Fruit fly (Drosophila melanogaster) whole organism, embryonic: Measurements from ENCODE around the gene Mal-B1.

ENCODE experiments used
- Awh ChIP-seq: fragments of 200-800 bp; sonication (Bioruptor generic); IDR thresholded peaks from 2 replicates; pipeline ENCODE4, ENCODE4 v1.3.6; 2022; ENCODE audit warnings: missing biosample characterization, missing genetic modification characterization
- CG10209 ChIP-seq: fragments of 200-800 bp; sonication (Bioruptor generic); optimal IDR thresholded peaks from 3 replicates; lab custom pipeline; 2017; ENCODE audit warnings: missing biosample characterization, mild to moderate bottlenecking, missing genetic modification characterization, missing genetic modification reagents
- CG10366 ChIP-seq: fragments of 200-800 bp; sonication (Bioruptor generic); IDR thresholded peaks from 2 replicates; pipeline ENCODE4 v1.3.6; 2022; ENCODE audit warnings: missing biosample characterization, missing genetic modification characterization
- CG11696 ChIP-seq: fragments of 200-800 bp; sonication (Bioruptor generic); IDR thresholded peaks from 2 replicates; pipeline ENCODE4 v1.3.6; 2022; ENCODE audit warnings: missing biosample characterization, missing genetic modification characterization
- CG1233 ChIP-seq: fragments of 200-800 bp; sonication (Bioruptor generic); optimal IDR thresholded peaks from 4 replicates; lab custom pipeline; 2018; ENCODE audit warnings: missing biosample characterization, mild to moderate bottlenecking, missing genetic modification characterization
- CG2116 ChIP-seq: fragments of 200-800 bp; sonication (Bioruptor generic); optimal IDR thresholded peaks from 3 replicates; lab custom pipeline; 2018; ENCODE audit warnings: missing biosample characterization, mild to moderate bottlenecking, missing genetic modification characterization
- CG2120 ChIP-seq: fragments of 200-800 bp; sonication (Bioruptor generic); optimal IDR thresholded peaks from 3 replicates; lab custom pipeline; 2016; ENCODE audit warnings: missing biosample characterization, missing genetic modification characterization
- CG31365 ChIP-seq: fragments of 200-800 bp; sonication (Bioruptor generic); optimal IDR thresholded peaks from 2 replicates; lab custom pipeline; 2018; ENCODE audit warnings: missing biosample characterization, mild to moderate bottlenecking, missing genetic modification characterization
- CG3163 ChIP-seq: fragments of 200-800 bp; sonication (Bioruptor generic); optimal IDR thresholded peaks from 3 replicates; lab custom pipeline; 2016; ENCODE audit warnings: missing biosample characterization, missing genetic modification characterization
- CG6175 ChIP-seq: fragments of 200-800 bp; sonication (Bioruptor generic); IDR thresholded peaks from 3 replicates; pipeline ENCODE4 v1.3.6; 2022; ENCODE audit warnings: missing biosample characterization, missing genetic modification characterization
- CG6254 ChIP-seq: fragments of 200-800 bp; sonication (Bioruptor generic); optimal IDR thresholded peaks from 3 replicates; lab custom pipeline; 2017; ENCODE audit warnings: mild to moderate bottlenecking, missing biosample characterization, missing genetic modification reagents, missing genetic modification characterization
- CG6689 ChIP-seq: fragments of 200-800 bp; sonication (Bioruptor generic); IDR thresholded peaks from 2 replicates; pipeline ENCODE4 v1.3.6; 2022; ENCODE audit warnings: missing biosample characterization, missing genetic modification characterization
- CG7963 ChIP-seq: fragments of 200-800 bp; sonication (Bioruptor generic); IDR thresholded peaks from 3 replicates; pipeline ENCODE4 v1.3.6; 2022; ENCODE audit warnings: missing biosample characterization, missing genetic modification characterization; ENCODE audit not compliant: partially characterized antibody
- CG8388 ChIP-seq: fragments of 200-800 bp; sonication (Bioruptor generic); optimal IDR thresholded peaks from 2 replicates; lab custom pipeline; 2019; ENCODE audit warnings: missing biosample characterization, mild to moderate bottlenecking, missing genetic modification characterization, moderate library complexity
- CG9727 ChIP-seq: fragments of 200-800 bp; sonication (Bioruptor generic); optimal IDR thresholded peaks from 3 replicates; lab custom pipeline; 2017; ENCODE audit warnings: missing biosample characterization, mild to moderate bottlenecking, missing genetic modification characterization
- CTCF ChIP-seq: fragments of 200-800 bp; sonication (Bioruptor generic); optimal IDR thresholded peaks from 2 replicates; lab custom pipeline; 2017; ENCODE audit warnings: missing biosample characterization, mild to moderate bottlenecking, missing genetic modification characterization, moderate library complexity
- ERR ChIP-seq: fragments of 200-800 bp; sonication (Bioruptor generic); optimal IDR thresholded peaks from 2 replicates; lab custom pipeline; 2016; ENCODE audit warnings: missing biosample characterization, missing genetic modification characterization
- H2.0 ChIP-seq: fragments of 200-800 bp; sonication (Bioruptor generic); IDR thresholded peaks from 2 replicates; pipeline ENCODE4 v1.3.6; 2022; ENCODE audit warnings: missing biosample characterization, missing genetic modification characterization
- HHEX ChIP-seq: fragments of 200-800 bp; sonication (Bioruptor generic); optimal IDR thresholded peaks from 3 replicates; lab custom pipeline; 2017; ENCODE audit warnings: missing biosample characterization, mild to moderate bottlenecking, missing genetic modification characterization, missing genetic modification reagents
- Hmx ChIP-seq: fragments of 200-800 bp; sonication (Bioruptor generic); optimal IDR thresholded peaks from 2 replicates; lab custom pipeline; 2016; ENCODE audit warnings: missing biosample characterization, missing genetic modification characterization
- Lhr ChIP-seq: fragments of 200-800 bp; sonication (Bioruptor generic); optimal IDR thresholded peaks from 3 replicates; lab custom pipeline; 2017; ENCODE audit warnings: mild to moderate bottlenecking, missing biosample characterization, missing genetic modification reagents, missing genetic modification characterization
- Mad ChIP-seq: fragments of 200-800 bp; sonication (Bioruptor generic); optimal IDR thresholded peaks from 2 replicates; lab custom pipeline; 2016; ENCODE audit warnings: missing biosample characterization, missing genetic modification characterization
- Med ChIP-seq: fragments of 200-800 bp; sonication (Bioruptor generic); peaks from one replicate; lab custom pipeline; 2016; ENCODE audit warnings: missing biosample characterization, missing genetic modification characterization, mild to moderate bottlenecking, inconsistent platforms, moderate library complexity
- Nf-YB ChIP-seq: fragments of 200-800 bp; sonication (Bioruptor generic); optimal IDR thresholded peaks from 3 replicates; lab custom pipeline; 2019; ENCODE audit warnings: missing biosample characterization, mild to moderate bottlenecking, missing genetic modification characterization, moderate library complexity
- YL-1 ChIP-seq: fragments of 200-800 bp; sonication (Bioruptor generic); optimal IDR thresholded peaks from 3 replicates; lab custom pipeline; 2017; ENCODE audit warnings: missing biosample characterization, mild to moderate bottlenecking, missing genetic modification characterization
- ab ChIP-seq: fragments of 200-800 bp; sonication (Bioruptor generic); optimal IDR thresholded peaks from 2 replicates; lab custom pipeline; 2016; ENCODE audit warnings: missing biosample characterization, missing genetic modification characterization
- bigmax ChIP-seq: fragments of 200-800 bp; sonication (Bioruptor generic); optimal IDR thresholded peaks from 2 replicates; lab custom pipeline; 2018; ENCODE audit warnings: missing biosample characterization, mild to moderate bottlenecking, missing genetic modification characterization
- btn ChIP-seq: fragments of 200-800 bp; sonication (Bioruptor generic); optimal IDR thresholded peaks from 2 replicates; lab custom pipeline; 2016; ENCODE audit warnings: missing biosample characterization, missing genetic modification characterization
- cato ChIP-seq: fragments of 200-800 bp; sonication (Bioruptor generic); optimal IDR thresholded peaks from 2 replicates; lab custom pipeline; 2016; ENCODE audit warnings: missing biosample characterization, missing genetic modification characterization, borderline replicate concordance
- chm ChIP-seq: fragments of 200-800 bp; sonication (Bioruptor generic); IDR thresholded peaks from 2 replicates; pipeline ENCODE4 v1.3.6; 2022; ENCODE audit warnings: missing biosample characterization, missing genetic modification characterization
- hb ChIP-seq: fragments of 200-800 bp; sonication (Bioruptor generic); IDR thresholded peaks from 3 replicates; pipeline ENCODE4 v1.3.6; 2022; ENCODE audit warnings: missing biosample characterization, missing genetic modification characterization; ENCODE audit not compliant: partially characterized antibody
- insv ChIP-seq, 2 experiments: fragments of 200-800 bp; sonication (Bioruptor generic); optimal IDR thresholded peaks; 3 replicates each; lab custom pipeline; 2016 to 2018; ENCODE audit warnings: missing biosample characterization in 2 of 2, missing genetic modification characterization in 2 of 2
- nerfin-1 ChIP-seq: fragments of 200-800 bp; sonication (Bioruptor generic); optimal IDR thresholded peaks from 3 replicates; lab custom pipeline; 2019; ENCODE audit warnings: missing biosample characterization, mild to moderate bottlenecking, missing genetic modification characterization, moderate library complexity
- nom ChIP-seq: fragments of 200-800 bp; sonication (Bioruptor generic); optimal IDR thresholded peaks from 2 replicates; lab custom pipeline; 2017; ENCODE audit warnings: missing biosample characterization, missing genetic modification characterization, mild to moderate bottlenecking, moderate library complexity, missing genetic modification reagents
- oc ChIP-seq: fragments of 200-800 bp; sonication (Bioruptor generic); optimal IDR thresholded peaks from 2 replicates; lab custom pipeline; 2018; ENCODE audit warnings: missing biosample characterization, mild to moderate bottlenecking, missing genetic modification characterization, moderate library complexity
- peb ChIP-seq: fragments of 200-800 bp; sonication (Bioruptor generic); IDR thresholded peaks from 2 replicates; pipeline ENCODE4 v1.3.6; 2022; ENCODE audit warnings: missing biosample characterization, missing genetic modification characterization
- pho ChIP-seq: fragments of 200-800 bp; sonication (Bioruptor generic); optimal IDR thresholded peaks from 2 replicates; lab custom pipeline; 2016; ENCODE audit warnings: missing biosample characterization, missing genetic modification characterization
- phol ChIP-seq: fragments of 200-800 bp; sonication (Bioruptor generic); optimal IDR thresholded peaks from 3 replicates; lab custom pipeline; 2018; ENCODE audit warnings: missing biosample characterization, mild to moderate bottlenecking, missing genetic modification characterization, moderate library complexity
- pita ChIP-seq: fragments of 200-800 bp; sonication (Bioruptor generic); optimal IDR thresholded peaks from 2 replicates; lab custom pipeline; 2017; ENCODE audit warnings: missing biosample characterization, mild to moderate bottlenecking, missing genetic modification characterization
- pnt ChIP-seq: fragments of 200-800 bp; sonication (Bioruptor generic); optimal IDR thresholded peaks from 3 replicates; lab custom pipeline; 2016; ENCODE audit warnings: missing biosample characterization, missing genetic modification characterization
- pros ChIP-seq: fragments of 200-800 bp; sonication (Bioruptor generic); optimal IDR thresholded peaks from 3 replicates; lab custom pipeline; 2019; ENCODE audit warnings: missing biosample characterization, mild to moderate bottlenecking, missing genetic modification characterization, moderate library complexity
- ranshi ChIP-seq: fragments of 200-800 bp; sonication (Bioruptor generic); IDR thresholded peaks from 2 replicates; pipeline ENCODE4 v1.3.6; 2022; ENCODE audit warnings: missing biosample characterization, missing genetic modification characterization
- scrt ChIP-seq: fragments of 200-800 bp; sonication (Bioruptor generic); optimal IDR thresholded peaks from 2 replicates; lab custom pipeline; 2018; ENCODE audit warnings: missing biosample characterization, mild to moderate bottlenecking, missing genetic modification characterization, moderate library complexity
- sens ChIP-seq: fragments of 200-800 bp; sonication (Bioruptor generic); peaks from one replicate; lab custom pipeline; 2016; ENCODE audit warnings: missing biosample characterization, missing genetic modification characterization
- shn ChIP-seq: fragments of 200-800 bp; sonication (Bioruptor generic); optimal IDR thresholded peaks from 3 replicates; lab custom pipeline; 2016; ENCODE audit warnings: missing biosample characterization, missing genetic modification characterization
- sug ChIP-seq: fragments of 200-800 bp; optimal IDR thresholded peaks from 2 replicates; lab custom pipeline; 2019; ENCODE audit warnings: missing biosample characterization, mild to moderate bottlenecking, missing genetic modification characterization, moderate library complexity
- yki ChIP-seq: fragments of >200 bp; optimal IDR thresholded peaks from 3 replicates; lab custom pipeline; 2018
- zen ChIP-seq: fragments of 200-800 bp; sonication (Bioruptor generic); optimal IDR thresholded peaks from 3 replicates; lab custom pipeline; 2018; ENCODE audit warnings: missing biosample characterization, mild to moderate bottlenecking, missing genetic modification characterization, moderate library complexity

The Mal-B1 gene

dm6 chr2L:11804228-11805044 lies 42.6 kb upstream of the Mal-B1 start (continued):
- TF ChIP-seq CG3163 (GFP tag; lab: Kevin White, UChicago) (peak; percentile 35), nom (GFP tag; lab: Kevin White, UChicago) (peak; percentile 28), ab (no peak), Awh (GFP tag; lab: Robert Waterston, UW) (no peak)

DNA sequence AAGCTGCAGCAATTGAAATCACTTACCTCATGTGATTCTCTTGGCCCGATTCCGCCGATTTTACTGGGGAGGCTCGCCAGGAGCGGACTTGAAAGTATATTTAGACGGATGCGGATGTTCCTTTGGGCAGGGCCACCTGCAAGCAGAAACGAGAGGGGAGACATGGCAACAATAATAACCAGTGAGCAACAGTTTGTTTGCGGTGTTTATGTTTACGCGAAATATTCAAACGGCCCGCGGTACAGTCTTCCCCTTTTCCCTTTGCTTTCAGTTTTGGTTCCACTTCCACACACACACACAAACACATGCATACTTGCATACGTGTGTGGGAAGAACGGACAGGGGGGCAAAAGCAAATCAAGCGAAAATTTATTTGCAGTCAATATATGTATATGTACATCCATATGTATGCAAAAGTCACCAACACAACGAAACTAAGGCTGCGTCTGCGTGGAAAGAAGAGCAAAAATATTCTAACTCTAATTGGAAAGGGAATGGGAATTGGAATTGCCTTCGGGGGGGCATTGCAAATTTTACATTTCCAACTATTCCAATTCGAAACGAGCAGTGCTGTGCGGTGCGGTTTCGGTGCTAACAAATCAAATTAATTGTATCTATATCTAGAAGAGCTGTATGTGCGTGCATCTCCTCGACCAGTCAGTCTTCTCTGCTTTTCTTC lies 40.9 kb upstream of the Mal-B1 start:
- TF ChIP-seq peb (GFP tag; lab: Robert Waterston, UW) (no peak), pros (GFP tag; lab: Kevin White, UChicago) (peak; percentile 13), insv (GFP tag; optimal IDR thresholded peaks at IDR 0.05; lab: Kevin White, UChicago) (peak; percentile 41 to 91), HHEX (GFP tag; lab: Kevin White, UChicago) (no peak), nerfin-1 (tag; lab: Kevin White, UChicago) (peak; percentile 30), YL-1 (peak; percentile 38), pita (GFP tag; lab: Kevin White, UChicago) (no peak), CG10209 (no peak), ranshi (GFP tag; lab: Robert Waterston, UW) (no peak), Lhr (no peak), hb (GFP tag; lab: Robert Waterston, UW) (no peak), CG7963 (no peak), btn (GFP tag; lab: Kevin White, UChicago) (no peak), cato (no peak), bigmax (GFP tag; lab: Kevin White, UChicago) (no peak), CTCF (GFP tag; lab: Kevin White, UChicago) (no peak), Nf-YB (no peak), scrt (GFP tag; lab: Kevin White, UChicago) (peak; percentile 94), CG8388 (GFP tag; lab: Kevin White, UChicago) (no peak), CG6254 (GFP tag; lab: Kevin White, UChicago) (peak; percentile 43), CG6175 (GFP tag; lab: Robert Waterston, UW) (no peak), Med (GFP tag; lab: Kevin White, UChicago) (peak; percentile 64), CG6689 (GFP tag; lab: Robert Waterston, UW) (no peak), CG2116 (GFP tag; lab: Kevin White, UChicago) (no peak), H2.0 (GFP tag; lab: Robert Waterston, UW) (no peak), CG11696 (GFP tag; lab: Robert Waterston, UW) (no peak), CG1233 (GFP tag; lab: Kevin White, UChicago) (no peak), oc (tag; lab: Kevin White, UChicago) (no peak), Hmx (GFP tag; lab: Kevin White, UChicago) (no peak), chm (GFP tag; lab: Robert Waterston, UW) (no peak), shn (GFP tag; lab: Kevin White, UChicago) (no peak), zen (no peak), phol (tag; lab: Kevin White, UChicago) (no peak), pho (GFP tag; lab: Kevin White, UChicago) (no peak), sug (tag; lab: Kevin White, UChicago) (no peak), yki (lab: Kevin White, UChicago) (no peak), CG9727 (no peak), CG2120 (GFP tag; lab: Kevin White, UChicago) (no peak), CG31365 (no peak), Mad (no peak), pnt (GFP tag; lab: Kevin White, UChicago) (no peak), sens (GFP tag; lab: Kevin White, UChicago) (peak; percentile 13), ERR (GFP tag; lab: Kevin White, UChicago) (no peak), CG10366 (GFP tag; lab: Robert Waterston, UW) (no peak)
